Fruit fly (Drosophila melanogaster) S2 (cell line): ENCODE data around the gene Kif19A.

Source experiments
- CG8478 ChIP-seq: fragments of >200 bp; optimal IDR thresholded peaks from 2 replicates; lab custom pipeline; 2018
- CTCF ChIP-seq, 2 experiments: fragments of >200 bp; optimal IDR thresholded peaks; 2 replicates each; lab custom pipeline; 2018

Kif19A gene

DNA sequence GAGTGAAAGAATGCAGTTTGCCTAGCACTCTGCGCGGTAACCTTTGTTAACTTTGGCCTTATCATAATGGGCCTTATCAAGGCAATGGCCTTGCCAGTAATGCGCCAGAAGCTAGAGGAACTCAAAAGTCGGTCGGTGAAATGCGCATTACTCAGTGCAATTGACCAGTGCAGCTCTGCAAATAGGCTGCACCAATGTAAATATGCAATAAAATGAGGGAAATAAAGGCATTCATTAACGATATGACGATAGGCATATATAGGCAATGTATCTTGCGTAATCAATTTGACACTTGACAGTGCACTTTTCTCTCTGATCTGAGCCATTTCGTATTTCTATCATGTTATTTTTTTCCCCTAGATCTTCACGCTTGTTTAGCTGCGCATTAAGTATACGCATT is 48.2 kb downstream of the Kif19A start:
- TF ChIP-seq CTCF (optimal IDR thresholded peaks at IDR 0.05; lab: Kevin White, UChicago) (no peak), CG8478 (lab: Kevin White, UChicago) (no peak)

DNA sequence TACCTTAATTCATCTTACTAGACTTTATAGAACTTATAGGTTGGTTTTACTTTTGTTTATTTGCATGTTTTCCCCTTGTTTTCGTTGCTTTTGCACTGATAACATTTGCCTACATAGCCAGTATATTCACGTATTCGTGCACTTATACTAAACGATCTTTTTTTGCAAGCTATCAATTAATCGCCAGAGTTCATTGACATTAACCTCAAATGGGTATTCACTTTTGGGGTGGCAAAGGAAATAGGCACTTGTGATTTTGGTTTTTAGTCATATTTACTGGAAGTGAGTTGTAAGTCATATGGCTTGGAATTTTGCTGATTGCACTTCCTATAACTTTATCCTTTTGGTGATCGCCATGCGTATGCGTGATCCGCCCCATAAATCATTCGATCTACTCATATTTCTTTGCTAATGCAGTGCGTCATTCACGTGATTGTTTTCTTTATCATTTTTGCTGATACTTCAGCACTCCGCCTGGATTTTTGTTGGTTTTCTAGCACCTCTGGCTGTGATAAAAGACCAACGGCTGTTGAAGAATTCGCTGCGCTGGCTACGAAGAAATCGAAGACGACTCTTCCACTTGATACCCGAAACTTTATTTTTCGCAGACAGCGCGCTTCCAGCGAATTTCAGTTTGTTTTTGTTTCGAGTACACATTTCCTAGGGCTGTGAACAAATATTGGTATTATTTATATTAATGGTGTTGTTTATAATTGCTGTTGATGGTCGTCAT is 50.2 kb downstream of the Kif19A start:
- no peak for TF ChIP-seq CG8478 (lab: Kevin White, UChicago)

DNA sequence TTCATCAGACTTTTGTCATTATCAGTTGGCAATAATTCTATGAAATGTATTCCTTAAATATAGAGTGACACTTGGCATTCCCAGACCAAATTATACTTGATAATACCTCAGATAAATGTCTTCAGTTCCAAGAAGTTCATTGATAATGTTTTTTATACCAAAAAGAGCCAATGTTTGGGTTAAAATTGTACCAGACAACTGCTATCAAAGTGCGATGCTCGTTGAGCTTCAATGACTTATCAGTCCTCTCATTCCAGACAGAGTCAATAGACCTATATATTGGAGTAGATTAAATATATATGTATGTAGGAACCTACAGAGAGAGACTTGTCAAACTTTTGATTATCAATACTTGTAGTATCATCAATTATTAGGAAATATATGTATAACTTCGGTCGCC is 53.0 kb downstream of the Kif19A start:
- TF ChIP-seq CG8478 (lab: Kevin White, UChicago): no peak
- no peak for TF ChIP-seq CTCF (optimal IDR thresholded peaks at IDR 0.05; lab: Kevin White, UChicago)

DNA sequence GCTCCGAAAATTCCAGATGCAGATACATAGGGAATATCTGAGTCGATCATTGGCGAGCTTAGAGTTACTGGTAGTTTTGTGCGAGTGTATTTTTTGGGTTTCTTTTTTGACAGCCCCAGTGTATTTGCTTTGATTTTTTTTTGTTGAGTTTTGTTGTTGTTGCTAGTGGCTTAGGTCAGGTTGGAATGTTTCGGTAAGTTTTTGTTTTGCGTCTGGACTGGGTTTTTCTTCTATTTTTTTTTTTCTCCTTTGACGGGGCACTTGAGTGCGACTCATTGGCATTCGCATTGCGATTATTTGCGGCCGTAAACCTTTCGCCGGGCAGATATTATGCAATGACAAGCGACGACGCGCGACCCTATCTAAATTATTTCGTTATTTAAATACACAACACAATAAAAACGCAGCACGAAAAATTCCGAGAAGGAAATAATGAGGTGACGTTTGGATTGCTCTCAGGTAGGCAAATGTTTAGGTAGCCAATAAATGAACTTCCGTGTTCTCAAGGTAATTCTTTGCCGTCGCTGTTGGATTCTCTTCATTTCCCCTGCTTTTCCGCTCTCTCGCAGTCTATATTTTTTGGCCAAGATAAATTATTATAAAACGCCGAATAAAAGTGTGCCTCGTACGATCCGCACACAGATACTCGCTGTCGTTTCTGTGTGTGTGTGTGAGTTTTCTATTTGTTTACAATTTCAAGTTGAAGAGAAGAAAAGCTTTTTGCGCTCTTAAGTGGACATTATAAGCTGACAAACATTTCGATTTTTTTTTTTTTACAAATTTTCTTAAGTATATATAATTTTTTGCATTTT is 53.9 kb downstream of the Kif19A start:
- no peak for TF ChIP-seq CTCF (optimal IDR thresholded peaks at IDR 0.05; lab: Kevin White, UChicago)
- no peak for TF ChIP-seq CG8478 (lab: Kevin White, UChicago)

DNA sequence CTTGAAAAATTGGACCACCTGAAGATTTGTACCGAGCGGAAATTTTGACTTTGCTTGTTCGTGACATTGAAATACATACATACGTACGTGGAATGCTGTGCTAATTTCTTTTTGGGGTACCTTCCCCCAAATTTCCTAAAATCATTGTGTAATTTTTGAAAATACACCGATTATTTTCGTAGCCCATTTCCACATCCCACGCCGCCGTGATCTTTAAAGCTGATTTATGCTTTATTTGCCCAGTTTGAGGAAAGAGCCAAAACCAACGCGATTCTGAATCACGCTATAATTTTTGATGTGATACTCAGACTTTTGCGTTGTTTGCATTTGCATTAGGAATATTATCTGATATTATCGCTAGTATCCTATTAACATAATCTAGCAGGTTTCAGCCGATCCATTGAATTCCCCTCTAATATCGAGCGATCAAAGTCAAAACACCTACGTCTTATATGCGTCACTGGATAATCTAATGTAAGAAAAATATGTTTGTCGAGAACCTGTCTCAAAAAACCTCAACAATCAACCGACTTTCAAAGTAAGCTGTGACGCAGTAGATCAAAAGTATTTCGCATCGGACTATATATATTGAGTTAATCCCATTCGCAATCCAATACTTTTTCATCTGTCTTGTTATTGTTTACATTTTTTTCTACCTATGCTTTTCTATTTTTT is 55.2 kb downstream of the Kif19A start:
- TF ChIP-seq CG8478 (lab: Kevin White, UChicago) (no peak), CTCF (optimal IDR thresholded peaks at IDR 0.05; lab: Kevin White, UChicago) (no peak)
